Fruit fly (Drosophila melanogaster) whole organism, embryonic: ENCODE results near the gene CG33158.

ENCODE experiments used
- Atf6 ChIP-seq: fragments of 200-800 bp; sonication (Bioruptor generic); IDR thresholded peaks from 2 replicates; pipeline ENCODE4 v1.3.6; 2022; ENCODE audit warnings: missing biosample characterization, missing genetic modification characterization
- Awh ChIP-seq: fragments of 200-800 bp; sonication (Bioruptor generic); IDR thresholded peaks from 2 replicates; pipeline ENCODE4, ENCODE4 v1.3.6; 2022; ENCODE audit warnings: missing biosample characterization, missing genetic modification characterization
- BEAF-32 ChIP-seq: fragments of 200-800 bp; sonication (Bioruptor generic); optimal IDR thresholded peaks from 3 replicates; lab custom pipeline; 2017; ENCODE audit warnings: missing biosample characterization, missing genetic modification characterization, mild to moderate bottlenecking, moderate library complexity, missing genetic modification reagents
- Bteb2 ChIP-seq: fragments of 200-800 bp; sonication (Bioruptor generic); optimal IDR thresholded peaks from 2 replicates; lab custom pipeline; 2016; ENCODE audit warnings: missing biosample characterization, missing genetic modification characterization
- CG1024 ChIP-seq: fragments of 200-800 bp; sonication (Bioruptor generic); IDR thresholded peaks from 2 replicates; pipeline ENCODE4 v1.3.6; 2022; ENCODE audit warnings: missing biosample characterization, missing genetic modification characterization
- CG10462 ChIP-seq: fragments of 200-800 bp; sonication (Bioruptor generic); optimal IDR thresholded peaks from 2 replicates; lab custom pipeline; 2016; ENCODE audit warnings: missing biosample characterization, missing genetic modification characterization
- CG11085 ChIP-seq: fragments of 200-800 bp; sonication (Bioruptor generic); IDR thresholded peaks from 2 replicates; pipeline ENCODE4 v1.3.6; 2022; ENCODE audit warnings: missing biosample characterization, missing genetic modification characterization
- CG11456 ChIP-seq: fragments of 200-800 bp; sonication (Bioruptor generic); IDR thresholded peaks from 3 replicates; pipeline ENCODE4 v1.3.6; 2022; ENCODE audit warnings: missing biosample characterization, missing genetic modification characterization
- CG12391 ChIP-seq: fragments of 200-800 bp; sonication (Bioruptor generic); optimal IDR thresholded peaks from 3 replicates; lab custom pipeline; 2018; ENCODE audit warnings: missing biosample characterization, mild to moderate bottlenecking, missing genetic modification characterization, moderate library complexity
- CG12769 ChIP-seq: fragments of 200-800 bp; sonication (Bioruptor generic); optimal IDR thresholded peaks from 2 replicates; lab custom pipeline; 2019; ENCODE audit warnings: missing biosample characterization, mild to moderate bottlenecking, missing genetic modification characterization, moderate library complexity
- CG14441 ChIP-seq: fragments of 200-800 bp; sonication (Bioruptor generic); IDR thresholded peaks from 2 replicates; pipeline ENCODE4 v1.3.6; 2022; ENCODE audit warnings: missing biosample characterization, missing genetic modification characterization
- CG15011 ChIP-seq: fragments of 200-800 bp; sonication (Bioruptor generic); optimal IDR thresholded peaks from 3 replicates; lab custom pipeline; 2018; ENCODE audit warnings: missing biosample characterization, mild to moderate bottlenecking, missing genetic modification characterization
- CG1529 ChIP-seq: fragments of 200-800 bp; sonication (Bioruptor generic); optimal IDR thresholded peaks from 3 replicates; lab custom pipeline; 2018; ENCODE audit warnings: missing biosample characterization, missing genetic modification characterization
- CG15514 ChIP-seq: fragments of 200-800 bp; sonication (Bioruptor generic); optimal IDR thresholded peaks from 3 replicates; lab custom pipeline; 2017; ENCODE audit warnings: missing biosample characterization, missing genetic modification characterization, mild to moderate bottlenecking, moderate library complexity, missing genetic modification reagents
- CG17359 ChIP-seq: fragments of 200-800 bp; sonication (Bioruptor generic); optimal IDR thresholded peaks from 3 replicates; lab custom pipeline; 2018; ENCODE audit warnings: missing biosample characterization, mild to moderate bottlenecking, missing genetic modification characterization, moderate library complexity
- CG32767 ChIP-seq: fragments of 200-800 bp; sonication (Bioruptor generic); IDR thresholded peaks from 2 replicates; pipeline ENCODE4 v1.3.6; 2022; ENCODE audit warnings: missing biosample characterization, missing genetic modification characterization
- CG42726 ChIP-seq: fragments of 200-800 bp; sonication (Bioruptor generic); IDR thresholded peaks from 2 replicates; pipeline ENCODE4 v1.3.6; 2022; ENCODE audit warnings: missing biosample characterization, missing genetic modification characterization; ENCODE audit not compliant: partially characterized antibody
- CG6272 ChIP-seq: fragments of 200-800 bp; sonication (Bioruptor generic); IDR thresholded peaks from 2 replicates; pipeline ENCODE4 v1.3.6; 2022; ENCODE audit warnings: missing biosample characterization, missing genetic modification characterization
- CG6854 ChIP-seq: fragments of 200-800 bp; sonication (Bioruptor generic); optimal IDR thresholded peaks from 3 replicates; lab custom pipeline; 2017; ENCODE audit warnings: missing biosample characterization, mild to moderate bottlenecking, missing genetic modification characterization
- CG7987 ChIP-seq: fragments of 200-800 bp; sonication (Bioruptor generic); optimal IDR thresholded peaks from 2 replicates; lab custom pipeline; 2018; ENCODE audit warnings: missing biosample characterization, mild to moderate bottlenecking, missing genetic modification characterization, moderate library complexity
- CG8290 ChIP-seq, 3 experiments: fragments of 200-800 bp; sonication (Bioruptor generic); optimal IDR thresholded peaks; 2 replicates each; lab custom pipeline; 2016 to 2019; ENCODE audit warnings: missing biosample characterization in 3 of 3, missing genetic modification characterization in 3 of 3, mild to moderate bottlenecking in 2 of 3, moderate library complexity in 1 of 3
- CG8478 ChIP-seq: fragments of >200 bp; optimal IDR thresholded peaks from 2 replicates; lab custom pipeline; 2018
- CG8924 ChIP-seq: fragments of 200-800 bp; optimal IDR thresholded peaks from 3 replicates; lab custom pipeline; 2019; ENCODE audit warnings: missing biosample characterization, mild to moderate bottlenecking, missing genetic modification characterization, moderate library complexity
- Dbx ChIP-seq: fragments of 200-800 bp; sonication (Bioruptor generic); IDR thresholded peaks from 3 replicates; pipeline ENCODE4 v1.3.6; 2022; ENCODE audit warnings: missing biosample characterization, missing genetic modification characterization
- Dip3 ChIP-seq: fragments of 200-800 bp; sonication (Bioruptor generic); optimal IDR thresholded peaks from 3 replicates; lab custom pipeline; 2016; ENCODE audit warnings: missing biosample characterization, missing genetic modification characterization
- H15 ChIP-seq: fragments of 200-800 bp; sonication (Bioruptor generic); IDR thresholded peaks from 3 replicates; pipeline ENCODE4 v1.3.6; 2022; ENCODE audit warnings: missing biosample characterization, missing genetic modification characterization
- HLHmδ ChIP-seq: fragments of 200-800 bp; sonication (Bioruptor generic); optimal IDR thresholded peaks from 2 replicates; lab custom pipeline; 2018; ENCODE audit warnings: missing biosample characterization, mild to moderate bottlenecking, missing genetic modification characterization, moderate library complexity
- Hr51 ChIP-seq, 2 experiments: fragments of 200-800 bp; sonication (Bioruptor generic); optimal IDR thresholded peaks; 2 replicates in 1 of 2; 3 replicates in 1 of 2; lab custom pipeline; 2016 to 2018; ENCODE audit warnings: missing biosample characterization in 2 of 2, missing genetic modification characterization in 2 of 2, mild to moderate bottlenecking in 1 of 2, moderate library complexity in 1 of 2
- Med ChIP-seq: fragments of 200-800 bp; sonication (Bioruptor generic); peaks from one replicate; lab custom pipeline; 2016; ENCODE audit warnings: missing biosample characterization, missing genetic modification characterization, mild to moderate bottlenecking, inconsistent platforms, moderate library complexity
- Ptx1 ChIP-seq: fragments of 200-800 bp; sonication (Bioruptor generic); IDR thresholded peaks from 2 replicates; pipeline ENCODE4 v1.3.6; 2022; ENCODE audit warnings: missing biosample characterization, missing genetic modification characterization
- Tbp ChIP-seq: fragments of >200 bp; optimal IDR thresholded peaks from 2 replicates; lab custom pipeline; 2018; ENCODE audit warnings: missing biosample characterization, missing genetic modification characterization
- Usf ChIP-seq: fragments of 200-800 bp; sonication (Bioruptor generic); optimal IDR thresholded peaks from 2 replicates; lab custom pipeline; 2017; ENCODE audit warnings: missing genotype, missing biosample characterization, missing genetic modification characterization
- YL-1 ChIP-seq: fragments of 200-800 bp; sonication (Bioruptor generic); optimal IDR thresholded peaks from 3 replicates; lab custom pipeline; 2017; ENCODE audit warnings: missing biosample characterization, mild to moderate bottlenecking, missing genetic modification characterization
- ara ChIP-seq: fragments of 200-800 bp; sonication (Bioruptor generic); IDR thresholded peaks from 2 replicates; pipeline ENCODE4 v1.3.6; 2022; ENCODE audit warnings: missing biosample characterization, missing genetic modification characterization
- ash1 ChIP-seq: fragments of 200-800 bp; sonication (Bioruptor generic); optimal IDR thresholded peaks from 2 replicates; lab custom pipeline; 2018; ENCODE audit warnings: missing biosample characterization, mild to moderate bottlenecking, missing genetic modification characterization
- disco-r ChIP-seq: fragments of 200-800 bp; sonication (Bioruptor generic); optimal IDR thresholded peaks from 2 replicates; lab custom pipeline; 2016; ENCODE audit warnings: missing biosample characterization, missing genetic modification characterization
- gce ChIP-seq: fragments of 200-800 bp; sonication (Bioruptor generic); IDR thresholded peaks from 3 replicates; pipeline ENCODE4 v1.3.6; 2022; ENCODE audit warnings: missing biosample characterization, missing genetic modification characterization
- gsb ChIP-seq: fragments of 200-800 bp; sonication (Bioruptor generic); IDR thresholded peaks from 2 replicates; pipeline ENCODE4 v1.3.6; 2022; ENCODE audit warnings: missing biosample characterization, missing genetic modification characterization
- gsb-n ChIP-seq: fragments of 200-800 bp; sonication (Bioruptor generic); optimal IDR thresholded peaks from 3 replicates; lab custom pipeline; 2018; ENCODE audit warnings: missing biosample characterization, mild to moderate bottlenecking, missing genetic modification characterization
- ham ChIP-seq: fragments of 200-800 bp; sonication (Bioruptor generic); IDR thresholded peaks from 2 replicates; pipeline ENCODE4 v1.3.6; 2022; ENCODE audit warnings: missing biosample characterization, missing genetic modification characterization
- hth ChIP-seq: fragments of >200 bp; optimal IDR thresholded peaks from 2 replicates; lab custom pipeline; 2017; ENCODE audit warnings: inconsistent platforms
- maf-S ChIP-seq: fragments of 200-800 bp; sonication (Bioruptor generic); optimal IDR thresholded peaks from 2 replicates; lab custom pipeline; 2016; ENCODE audit warnings: missing biosample characterization, missing genetic modification characterization
- pfk ChIP-seq: fragments of 200-800 bp; sonication (Bioruptor generic); optimal IDR thresholded peaks from 2 replicates; lab custom pipeline; 2018; ENCODE audit warnings: missing biosample characterization, mild to moderate bottlenecking, missing genetic modification characterization, moderate library complexity
- rib ChIP-seq: fragments of 200-800 bp; sonication (Bioruptor generic); IDR thresholded peaks from 2 replicates; pipeline ENCODE4 v1.3.6; 2022; ENCODE audit warnings: missing biosample characterization, missing genetic modification characterization
- sc ChIP-seq, 3 experiments: fragments of >200 bp in 2 of 3; fragments of 200-800 bp in 1 of 3; sonication (Bioruptor generic) in 1 of 3; optimal IDR thresholded peaks; 2 replicates in 2 of 3; 3 replicates in 1 of 3; lab custom pipeline; 2017; ENCODE audit warnings: mild to moderate bottlenecking in 1 of 3, missing biosample characterization in 1 of 3, missing genetic modification characterization in 1 of 3, missing genetic modification reagents in 1 of 3
- sens ChIP-seq: fragments of 200-800 bp; sonication (Bioruptor generic); peaks from one replicate; lab custom pipeline; 2016; ENCODE audit warnings: missing biosample characterization, missing genetic modification characterization
- sim ChIP-seq: fragments of 200-800 bp; sonication (Bioruptor generic); IDR thresholded peaks from 2 replicates; pipeline ENCODE4 v1.3.6; 2022; ENCODE audit warnings: missing biosample characterization, missing genetic modification characterization
- sisA ChIP-seq: fragments of 200-800 bp; sonication (Bioruptor generic); IDR thresholded peaks from 2 replicates; pipeline ENCODE4 v1.3.6; 2022; ENCODE audit warnings: missing biosample characterization, missing genetic modification characterization
- sr ChIP-seq: fragments of 200-800 bp; sonication (Bioruptor generic); IDR thresholded peaks from 3 replicates; pipeline ENCODE4 v1.3.6; 2022; ENCODE audit warnings: missing biosample characterization, missing genetic modification characterization
- trem ChIP-seq: fragments of 200-800 bp; optimal IDR thresholded peaks from 3 replicates; lab custom pipeline; 2019; ENCODE audit warnings: missing biosample characterization, mild to moderate bottlenecking, missing genetic modification characterization, moderate library complexity
- unc-4 ChIP-seq: fragments of 200-800 bp; sonication (Bioruptor generic); IDR thresholded peaks from 2 replicates; pipeline ENCODE4 v1.3.6; 2022; ENCODE audit warnings: missing biosample characterization, missing genetic modification characterization; ENCODE audit not compliant: partially characterized antibody

The CG33158 gene

DNA sequence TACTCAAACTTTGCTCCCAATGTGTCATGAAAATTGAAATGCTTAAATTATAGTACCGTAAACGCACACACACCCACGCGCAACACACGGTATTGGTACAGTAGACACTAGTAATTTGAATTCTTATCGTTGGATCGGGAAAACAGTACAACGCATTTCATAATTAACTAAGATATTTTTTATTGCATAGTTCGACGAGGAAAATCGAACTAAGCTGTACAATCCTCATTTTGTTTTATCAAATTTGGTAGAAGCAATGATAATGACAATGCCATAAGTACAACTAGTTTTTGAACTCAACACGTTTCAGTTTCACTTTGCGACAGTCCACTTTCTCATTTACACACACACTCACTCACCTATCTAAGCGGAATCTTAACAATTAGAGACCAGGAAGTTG is 38.6 kb upstream of the CG33158 start (continued):
- TF ChIP-seq CG42726 (GFP tag; lab: Robert Waterston, UW) = no peak
- TF ChIP-seq CG6854 (GFP tag; lab: Kevin White, UChicago) = peak; percentile 69
- no peak for TF ChIP-seq CG11456 (GFP tag; lab: Robert Waterston, UW)
- no peak for TF ChIP-seq gce (GFP tag; lab: Robert Waterston, UW)
- TF ChIP-seq Atf6 (GFP tag; lab: Robert Waterston, UW) = peak; percentile 65; the same call in 1 of the 2 replicates
- no peak for TF ChIP-seq CG8478 (lab: Kevin White, UChicago)
- no peak for TF ChIP-seq CG6272
- no peak for TF ChIP-seq ham (GFP tag; lab: Robert Waterston, UW)
- peak; percentile 70 for TF ChIP-seq sisA
- peak; percentile 52 for TF ChIP-seq gsb (GFP tag; lab: Robert Waterston, UW)
- no peak for TF ChIP-seq sr (GFP tag; lab: Robert Waterston, UW)
- TF ChIP-seq CG14441 = peak; percentile 52; the same call in 1 of the 2 replicates
- no peak for TF ChIP-seq H15
- peak; percentile 34 for TF ChIP-seq CG1529 (GFP tag; lab: Kevin White, UChicago)
- TF ChIP-seq sc (optimal IDR thresholded peaks at IDR 0.05; lab: Kevin White, UChicago) = no peak
- no peak for TF ChIP-seq sc (GFP tag; optimal IDR thresholded peaks at IDR 0.05; lab: Kevin White, UChicago)
- no peak for TF ChIP-seq Awh (GFP tag; lab: Robert Waterston, UW)
- TF ChIP-seq Bteb2 = peak; percentile 43
- peak; percentile 63 for TF ChIP-seq Ptx1 (GFP tag; lab: Robert Waterston, UW)
- 0 out of 2 replicates have a peak, but pooled peaks have one; percentile 38 for TF ChIP-seq rib (GFP tag; lab: Robert Waterston, UW)
- TF ChIP-seq gsb-n (tag; lab: Kevin White, UChicago) = peak; percentile 57
- peak; percentile 45 for TF ChIP-seq Dip3 (GFP tag; lab: Kevin White, UChicago)
- no peak for TF ChIP-seq YL-1
- 0 out of 3 replicates have a peak, but pooled peaks have one; percentile 51 for TF ChIP-seq Dbx
- TF ChIP-seq Usf (GFP tag; lab: Kevin White, UChicago) = peak; percentile 0
- peak; percentile 44 for TF ChIP-seq CG15514
- TF ChIP-seq CG1024 (GFP tag; lab: Robert Waterston, UW) = no peak
- peak; percentile 22 for TF ChIP-seq CG10462 (GFP tag; lab: Kevin White, UChicago)
- peak; percentile 62 for TF ChIP-seq CG12391 (tag; lab: Kevin White, UChicago)
- TF ChIP-seq CG8924 = peak; percentile 71
- TF ChIP-seq CG15011 (GFP tag; lab: Kevin White, UChicago) = peak; percentile 16
- TF ChIP-seq HLHmδ (GFP tag; lab: Kevin White, UChicago) = no peak
- peak; percentile 86 for TF ChIP-seq CG12769 (tag; lab: Kevin White, UChicago)
- TF ChIP-seq CG7987 (GFP tag; lab: Kevin White, UChicago) = no peak
- TF ChIP-seq CG11085 = peak; percentile 53
- TF ChIP-seq CG32767 (GFP tag; lab: Robert Waterston, UW) = peak; percentile 50; the same call in 1 of the 2 replicates
- TF ChIP-seq sens (GFP tag; lab: Kevin White, UChicago) = peak; percentile 90
- TF ChIP-seq BEAF-32 (GFP tag; lab: Kevin White, UChicago) = no peak
- TF ChIP-seq Tbp (GFP tag; lab: Kevin White, UChicago) = no peak
- TF ChIP-seq unc-4 (GFP tag; lab: Robert Waterston, UW) = no peak
- no peak for TF ChIP-seq ara (GFP tag; lab: Robert Waterston, UW)
- no peak for TF ChIP-seq ash1
- peak; percentile 77 for TF ChIP-seq CG17359 (tag; lab: Kevin White, UChicago)
- peak; percentile 42 for TF ChIP-seq trem (tag; lab: Kevin White, UChicago)
- 0 out of 2 replicates have a peak, but pooled peaks have one; percentile 41 for TF ChIP-seq sim (GFP tag; lab: Robert Waterston, UW)
- no peak for TF ChIP-seq hth
- peak; percentile 21 for TF ChIP-seq disco-r (GFP tag; lab: Kevin White, UChicago)
- TF ChIP-seq Med (GFP tag; lab: Kevin White, UChicago) = peak; percentile 94
- TF ChIP-seq CG8290 (GFP tag; optimal IDR thresholded peaks at IDR 0.05; lab: Kevin White, UChicago) = no peak
- peak in 1 of 2 experiments; percentile 73 for TF ChIP-seq CG8290 (tag; optimal IDR thresholded peaks at IDR 0.05; lab: Kevin White, UChicago)
- peak; percentile 46 for TF ChIP-seq maf-S (GFP tag; lab: Kevin White, UChicago)
- no peak for TF ChIP-seq pfk
- TF ChIP-seq Hr51 (GFP tag; optimal IDR thresholded peaks at IDR 0.05; lab: Kevin White, UChicago) = peak; percentile 13 to 71
